Fruit fly (Drosophila melanogaster) whole organism, embryonic: ENCODE measurements around the gene cwo.

Experiments
- Adf1 ChIP-seq: fragments of 200-800 bp; sonication (Bioruptor generic); IDR thresholded peaks from 2 replicates; pipeline ENCODE4 v1.3.6; 2022; ENCODE audit warnings: missing biosample characterization, missing genetic modification characterization
- C15 ChIP-seq: fragments of 200-800 bp; sonication (Bioruptor generic); IDR thresholded peaks from 3 replicates; pipeline ENCODE4 v1.3.6; 2022; ENCODE audit warnings: missing biosample characterization, missing genetic modification characterization
- CG10979 ChIP-seq: fragments of 200-800 bp; sonication (Bioruptor generic); optimal IDR thresholded peaks from 2 replicates; lab custom pipeline; 2018; ENCODE audit warnings: missing biosample characterization, mild to moderate bottlenecking, missing genetic modification characterization, moderate library complexity
- CG11093 ChIP-seq: fragments of 200-800 bp; sonication (Bioruptor generic); IDR thresholded peaks from 3 replicates; pipeline ENCODE4 v1.3.6; 2022; ENCODE audit warnings: missing biosample characterization, missing genetic modification characterization
- CG12071 ChIP-seq: fragments of 200-800 bp; sonication (Bioruptor generic); optimal IDR thresholded peaks from 3 replicates; lab custom pipeline; 2018; ENCODE audit warnings: missing biosample characterization, mild to moderate bottlenecking, missing genetic modification characterization
- CG16815 ChIP-seq: fragments of 200-800 bp; sonication (Bioruptor generic); optimal IDR thresholded peaks from 3 replicates; lab custom pipeline; 2017; ENCODE audit warnings: missing biosample characterization, mild to moderate bottlenecking, missing genetic modification characterization
- CG16863 ChIP-seq: fragments of 200-800 bp; sonication (Bioruptor generic); optimal IDR thresholded peaks from 3 replicates; lab custom pipeline; 2016; ENCODE audit warnings: missing biosample characterization, missing genetic modification characterization
- CG17328 ChIP-seq: fragments of 200-800 bp; sonication (Bioruptor generic); IDR thresholded peaks from 2 replicates; pipeline ENCODE4 v1.3.6; 2022; ENCODE audit warnings: missing biosample characterization, missing genetic modification characterization
- CG18619 ChIP-seq: fragments of 200-800 bp; sonication (Bioruptor generic); optimal IDR thresholded peaks from 3 replicates; lab custom pipeline; 2017; ENCODE audit warnings: missing biosample characterization, mild to moderate bottlenecking, missing genetic modification characterization
- CG2116 ChIP-seq: fragments of 200-800 bp; sonication (Bioruptor generic); optimal IDR thresholded peaks from 3 replicates; lab custom pipeline; 2018; ENCODE audit warnings: missing biosample characterization, mild to moderate bottlenecking, missing genetic modification characterization
- CG2199 ChIP-seq: fragments of 200-800 bp; sonication (Bioruptor generic); IDR thresholded peaks from 3 replicates; pipeline ENCODE4 v1.3.6; 2022; ENCODE audit warnings: missing biosample characterization, missing genetic modification characterization
- CG30431 ChIP-seq: fragments of 200-800 bp; sonication (Bioruptor generic); optimal IDR thresholded peaks from 2 replicates; lab custom pipeline; 2017; ENCODE audit warnings: missing biosample characterization, missing genetic modification characterization
- CG31388 ChIP-seq: fragments of 200-800 bp; sonication (Bioruptor generic); optimal IDR thresholded peaks from 2 replicates; lab custom pipeline; 2016; ENCODE audit warnings: missing biosample characterization, missing genetic modification characterization
- CG3281 ChIP-seq: fragments of 200-800 bp; sonication (Bioruptor generic); optimal IDR thresholded peaks from 3 replicates; lab custom pipeline; 2017; ENCODE audit warnings: missing biosample characterization, mild to moderate bottlenecking, missing genetic modification characterization
- CG3726 ChIP-seq: fragments of 200-800 bp; sonication (Bioruptor generic); IDR thresholded peaks from 3 replicates; pipeline ENCODE4, ENCODE4 v1.3.6; 2022; ENCODE audit warnings: missing biosample characterization, missing genetic modification characterization
- CG9437 ChIP-seq: fragments of 200-800 bp; sonication (Bioruptor generic); optimal IDR thresholded peaks from 2 replicates; lab custom pipeline; 2018; ENCODE audit warnings: missing biosample characterization, mild to moderate bottlenecking, missing genetic modification characterization
- CkIIα-i1 ChIP-seq: fragments of 200-800 bp; sonication (Bioruptor generic); IDR thresholded peaks from 2 replicates; pipeline ENCODE4 v1.3.6; 2022; ENCODE audit warnings: missing biosample characterization, missing genetic modification characterization
- Dbx ChIP-seq: fragments of 200-800 bp; sonication (Bioruptor generic); IDR thresholded peaks from 3 replicates; pipeline ENCODE4 v1.3.6; 2022; ENCODE audit warnings: missing biosample characterization, missing genetic modification characterization
- Dek ChIP-seq: fragments of 200-800 bp; sonication (Bioruptor generic); optimal IDR thresholded peaks from 3 replicates; lab custom pipeline; 2019; ENCODE audit warnings: missing biosample characterization, mild to moderate bottlenecking, missing genetic modification characterization, moderate library complexity
- Drgx ChIP-seq: fragments of 200-800 bp; sonication (Bioruptor generic); IDR thresholded peaks from 2 replicates; pipeline ENCODE4 v1.3.6; 2022; ENCODE audit warnings: missing biosample characterization, missing genetic modification characterization
- Elba2 ChIP-seq: fragments of 200-800 bp; sonication (Bioruptor generic); optimal IDR thresholded peaks from 3 replicates; lab custom pipeline; 2016; ENCODE audit warnings: missing biosample characterization, missing genetic modification characterization
- Ets97D ChIP-seq: fragments of 200-800 bp; sonication (Bioruptor generic); optimal IDR thresholded peaks from 3 replicates; lab custom pipeline; 2016; ENCODE audit warnings: missing biosample characterization, missing genetic modification characterization
- Gsc ChIP-seq: fragments of 200-800 bp; sonication (Bioruptor generic); IDR thresholded peaks from 2 replicates; pipeline ENCODE4 v1.3.6; 2022; ENCODE audit warnings: missing biosample characterization, missing genetic modification characterization
- H2.0 ChIP-seq: fragments of 200-800 bp; sonication (Bioruptor generic); IDR thresholded peaks from 2 replicates; pipeline ENCODE4 v1.3.6; 2022; ENCODE audit warnings: missing biosample characterization, missing genetic modification characterization
- HLH54F ChIP-seq: fragments of 200-800 bp; sonication (Bioruptor generic); optimal IDR thresholded peaks from 3 replicates; lab custom pipeline; 2016; ENCODE audit warnings: missing biosample characterization, missing genetic modification characterization
- HmgZ ChIP-seq: fragments of 200-800 bp; sonication (Bioruptor generic); optimal IDR thresholded peaks from 2 replicates; lab custom pipeline; 2018; ENCODE audit warnings: missing biosample characterization, mild to moderate bottlenecking, missing genetic modification characterization
- Jarid2 ChIP-seq: fragments of 200-800 bp; sonication (Bioruptor generic); optimal IDR thresholded peaks from 3 replicates; lab custom pipeline; 2017; ENCODE audit warnings: mild to moderate bottlenecking, missing biosample characterization, missing genetic modification reagents, missing genetic modification characterization
- Kr ChIP-seq: fragments of 200-800 bp; sonication (Bioruptor generic); optimal IDR thresholded peaks from 2 replicates; lab custom pipeline; 2017; ENCODE audit warnings: missing biosample characterization, mild to moderate bottlenecking, missing genetic modification characterization
- MESR4 ChIP-seq: fragments of 200-800 bp; sonication (Bioruptor generic); optimal IDR thresholded peaks from 2 replicates; lab custom pipeline; 2018; ENCODE audit warnings: missing biosample characterization, mild to moderate bottlenecking, missing genetic modification characterization, moderate library complexity
- NfI ChIP-seq: fragments of 200-800 bp; sonication (Bioruptor generic); optimal IDR thresholded peaks from 3 replicates; lab custom pipeline; 2018; ENCODE audit warnings: missing biosample characterization, mild to moderate bottlenecking, missing genetic modification characterization, moderate library complexity
- Poxn ChIP-seq: fragments of 200-800 bp; sonication (Bioruptor generic); IDR thresholded peaks from 2 replicates; pipeline ENCODE4 v1.3.6; 2022; ENCODE audit warnings: missing biosample characterization, missing genetic modification characterization
- ato ChIP-seq: fragments of 200-800 bp; sonication (Bioruptor generic); IDR thresholded peaks from 2 replicates; pipeline ENCODE4 v1.3.6; 2022; ENCODE audit warnings: missing biosample characterization, missing genetic modification characterization; ENCODE audit not compliant: partially characterized antibody
- br ChIP-seq: fragments of >200 bp; optimal IDR thresholded peaks from 2 replicates; lab custom pipeline; 2017
- bsh ChIP-seq, 2 experiments: fragments of 200-800 bp; sonication (Bioruptor generic); optimal IDR thresholded peaks; 2 replicates each; lab custom pipeline; 2017 to 2018; ENCODE audit warnings: mild to moderate bottlenecking in 2 of 2, missing biosample characterization in 2 of 2, missing genetic modification characterization in 2 of 2, moderate library complexity in 1 of 2
- cato ChIP-seq: fragments of 200-800 bp; sonication (Bioruptor generic); optimal IDR thresholded peaks from 2 replicates; lab custom pipeline; 2016; ENCODE audit warnings: missing biosample characterization, missing genetic modification characterization, borderline replicate concordance
- croc ChIP-seq: fragments of 200-800 bp; sonication (Bioruptor generic); conservative IDR thresholded peaks from 3 replicates; pipeline ENCODE4 v1.3.6; 2022; ENCODE audit warnings: missing biosample characterization, missing genetic modification characterization
- gcm ChIP-seq: fragments of 200-800 bp; sonication (Bioruptor generic); optimal IDR thresholded peaks from 2 replicates; lab custom pipeline; 2019; ENCODE audit warnings: missing biosample characterization, mild to moderate bottlenecking, missing genetic modification characterization, moderate library complexity
- grn ChIP-seq: fragments of 200-800 bp; sonication (Bioruptor generic); optimal IDR thresholded peaks from 3 replicates; lab custom pipeline; 2017; ENCODE audit warnings: missing biosample characterization, missing genetic modification characterization
- luna ChIP-seq: fragments of 200-800 bp; sonication (Bioruptor generic); optimal IDR thresholded peaks from 2 replicates; lab custom pipeline; 2016; ENCODE audit warnings: missing biosample characterization, missing genetic modification characterization
- nerfin-1 ChIP-seq: fragments of 200-800 bp; sonication (Bioruptor generic); optimal IDR thresholded peaks from 3 replicates; lab custom pipeline; 2019; ENCODE audit warnings: missing biosample characterization, mild to moderate bottlenecking, missing genetic modification characterization, moderate library complexity
- oc ChIP-seq: fragments of 200-800 bp; sonication (Bioruptor generic); optimal IDR thresholded peaks from 2 replicates; lab custom pipeline; 2018; ENCODE audit warnings: missing biosample characterization, mild to moderate bottlenecking, missing genetic modification characterization, moderate library complexity
- pb ChIP-seq: fragments of 200-800 bp; sonication (Bioruptor generic); optimal IDR thresholded peaks from 3 replicates; lab custom pipeline; 2016; ENCODE audit warnings: missing biosample characterization, missing genetic modification characterization
- pros ChIP-seq: fragments of 200-800 bp; sonication (Bioruptor generic); optimal IDR thresholded peaks from 3 replicates; lab custom pipeline; 2019; ENCODE audit warnings: missing biosample characterization, mild to moderate bottlenecking, missing genetic modification characterization, moderate library complexity
- ranshi ChIP-seq: fragments of 200-800 bp; sonication (Bioruptor generic); IDR thresholded peaks from 2 replicates; pipeline ENCODE4 v1.3.6; 2022; ENCODE audit warnings: missing biosample characterization, missing genetic modification characterization
- schlank ChIP-seq: fragments of 200-800 bp; sonication (Bioruptor generic); optimal IDR thresholded peaks from 2 replicates; lab custom pipeline; 2018; ENCODE audit warnings: missing biosample characterization, mild to moderate bottlenecking, missing genetic modification characterization
- sima ChIP-seq: fragments of 200-800 bp; sonication (Bioruptor generic); optimal IDR thresholded peaks from 2 replicates; lab custom pipeline; 2016; ENCODE audit warnings: missing biosample characterization, missing genetic modification characterization
- stc ChIP-seq: fragments of 200-800 bp; sonication (Bioruptor generic); IDR thresholded peaks from 2 replicates; pipeline ENCODE4 v1.3.6; 2022; ENCODE audit warnings: missing biosample characterization, missing genetic modification characterization
- tgo ChIP-seq: fragments of 200-800 bp; sonication (Bioruptor generic); IDR thresholded peaks from 3 replicates; pipeline ENCODE4 v1.3.6; 2022; ENCODE audit warnings: missing biosample characterization, missing genetic modification characterization
- trh ChIP-seq: fragments of 200-800 bp; sonication (Bioruptor generic); optimal IDR thresholded peaks from 2 replicates; lab custom pipeline; 2016; ENCODE audit warnings: missing biosample characterization, missing genetic modification characterization
- vvl ChIP-seq: fragments of 200-800 bp; sonication (Bioruptor generic); IDR thresholded peaks from 2 replicates; pipeline ENCODE4 v1.3.6; 2022; ENCODE audit warnings: missing biosample characterization, missing genetic modification characterization
- wdn ChIP-seq: fragments of 200-800 bp; sonication (Bioruptor generic); IDR thresholded peaks from 2 replicates; pipeline ENCODE4 v1.3.6; 2022; ENCODE audit warnings: missing biosample characterization, missing genetic modification characterization

Gene cwo

DNA sequence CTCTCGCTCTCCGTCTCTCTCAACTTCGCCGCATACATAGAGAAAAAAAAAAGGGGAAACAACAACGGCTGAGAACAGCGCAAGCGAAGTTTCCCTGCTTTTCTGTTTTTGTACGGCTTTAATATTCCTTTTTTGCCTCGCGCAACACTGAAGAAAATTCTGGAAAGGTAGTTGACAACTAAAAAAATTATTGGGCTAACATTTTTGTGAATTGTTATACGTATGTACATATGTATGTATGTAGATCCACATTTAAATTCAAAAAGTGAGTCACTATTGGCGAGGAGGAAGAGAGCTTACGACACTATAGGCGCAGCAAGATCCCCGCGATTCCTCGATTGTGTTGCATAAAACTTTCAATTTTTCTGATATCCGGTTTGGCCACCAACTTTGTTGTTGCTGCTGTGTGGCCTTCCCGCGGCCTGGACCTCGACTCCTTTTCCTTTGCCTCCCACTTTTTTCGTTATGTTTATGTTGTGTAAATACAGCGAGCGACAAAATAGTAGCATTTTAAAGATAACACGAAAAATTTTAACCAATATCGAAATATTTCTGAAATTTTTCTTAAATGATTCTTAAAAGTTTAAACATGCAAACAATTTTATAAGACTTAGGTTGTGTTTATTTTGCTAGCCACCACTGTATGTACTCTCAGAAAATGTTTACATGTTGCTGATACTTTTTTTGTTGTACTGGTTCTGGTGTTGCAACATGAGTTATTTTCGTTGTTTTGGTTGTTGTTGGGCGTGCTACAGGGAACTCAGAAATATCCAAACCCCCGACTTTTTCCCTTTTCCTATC, 31.3 kb upstream of the cwo start (continued):
- TF ChIP-seq gcm (GFP tag; lab: Kevin White, UChicago) (peak; percentile 76), Kr (GFP tag; lab: Kevin White, UChicago) (no peak), HLH54F (GFP tag; lab: Kevin White, UChicago) (peak; percentile 82), Drgx (GFP tag; lab: Robert Waterston, UW) (no peak), CG16863 (peak; percentile 82), CkIIα-i1 (GFP tag; lab: Robert Waterston, UW) (no peak), CG10979 (peak; percentile 89), br (lab: Kevin White, UChicago) (no peak), cato (GFP tag; lab: Kevin White, UChicago) (peak; percentile 38), wdn (GFP tag; lab: Robert Waterston, UW) (no peak), Dbx (GFP tag; lab: Robert Waterston, UW) (no peak), ato (no peak), CG3726 (GFP tag; lab: Robert Waterston, UW) (no peak), NfI (GFP tag; lab: Kevin White, UChicago) (peak; percentile 64), nerfin-1 (tag; lab: Kevin White, UChicago) (no peak), Poxn (GFP tag; lab: Robert Waterston, UW) (no peak), pros (no peak), Gsc (GFP tag; lab: Robert Waterston, UW) (no peak), grn (GFP tag; lab: Kevin White, UChicago) (no peak), vvl (GFP tag; lab: Robert Waterston, UW) (no peak), H2.0 (no peak; the same call in 1 of the 2 replicates), CG3281 (peak; percentile 79), CG16815 (GFP tag; lab: Kevin White, UChicago) (peak; percentile 72), pb (GFP tag; lab: Kevin White, UChicago) (peak; percentile 66), CG31388 (GFP tag; lab: Kevin White, UChicago) (peak; percentile 19), CG18619 (GFP tag; lab: Kevin White, UChicago) (peak; percentile 77), oc (peak; percentile 79), trh (GFP tag; lab: Kevin White, UChicago) (peak; percentile 43), Adf1 (GFP tag; lab: Robert Waterston, UW) (no peak), stc (no peak), tgo (GFP tag; lab: Robert Waterston, UW) (no peak), CG17328 (GFP tag; lab: Robert Waterston, UW) (no peak), luna (GFP tag; lab: Kevin White, UChicago) (no peak), C15 (GFP tag; lab: Robert Waterston, UW) (no peak), CG2116 (GFP tag; lab: Kevin White, UChicago) (peak; percentile 69), CG11093 (GFP tag; lab: Robert Waterston, UW) (peak; percentile 49; the same call in 1 of the 3 replicates), CG9437 (GFP tag; lab: Kevin White, UChicago) (peak; percentile 67), CG12071 (peak; percentile 61), Dek (tag; lab: Kevin White, UChicago) (peak; percentile 84), sima (GFP tag; lab: Kevin White, UChicago) (peak; percentile 57), schlank (tag; lab: Kevin White, UChicago) (no peak), CG30431 (GFP tag; lab: Kevin White, UChicago) (peak; percentile 63), Jarid2 (GFP tag; lab: Kevin White, UChicago) (peak; percentile 15), Ets97D (GFP tag; lab: Kevin White, UChicago) (peak; percentile 45), CG2199 (GFP tag; lab: Robert Waterston, UW) (no peak), HmgZ (tag; lab: Kevin White, UChicago) (peak; percentile 42), MESR4 (peak; percentile 7), bsh (GFP tag; optimal IDR thresholded peaks at IDR 0.05; lab: Kevin White, UChicago) (peak; percentile 84 to 87), Elba2 (GFP tag; lab: Kevin White, UChicago) (no peak), croc (GFP tag; lab: Robert Waterston, UW) (peak; percentile 71), ranshi (GFP tag; lab: Robert Waterston, UW) (no peak)
